Fruit fly (Drosophila melanogaster): ENCODE data around the gene Zcchc7.

dm6 chr3L:16889545-16889944 is 44.4 kb downstream of the Zcchc7 start:
- TF ChIP-seq Sin3A (optimal IDR thresholded peaks at IDR 0.05): no peak
- TF ChIP-seq insv (optimal IDR thresholded peaks at IDR 0.05): no peak
- no peak for TF ChIP-seq ttk (optimal IDR thresholded peaks at IDR 0.05)

Data from Kc167 (cell line).